Worm (Caenorhabditis elegans) whole organism, L4 larva: ENCODE data around the gene C07E3.10.

ENCODE experiments used
- egl-27 ChIP-seq: sonication (generic microtip); optimal IDR thresholded peaks from 3 replicates; lab custom pipeline; 2017; ENCODE audit warnings: missing biosample characterization, missing genetic modification reagents, missing genetic modification characterization
- lin-39 ChIP-seq: fragments of 150-350 bp; optimal IDR thresholded peaks from 2 replicates; lab custom pipeline; 2014; ENCODE audit warnings: missing biosample characterization, missing genetic modification reagents, missing genetic modification characterization
- nhr-76 ChIP-seq: fragments of 150-350 bp; optimal IDR thresholded peaks from 2 replicates; lab custom pipeline; 2014; ENCODE audit warnings: missing biosample characterization, missing genetic modification characterization
- pqm-1 ChIP-seq: sonication (generic microtip); optimal IDR thresholded peaks from 2 replicates; lab custom pipeline; 2017; ENCODE audit warnings: missing biosample characterization, missing genetic modification characterization
- sdz-12 ChIP-seq: fragments of 200-800 bp; sonication (Bioruptor generic); optimal IDR thresholded peaks from 2 replicates; lab custom pipeline; 2018; ENCODE audit warnings: mild to moderate bottlenecking, missing genetic modification characterization, missing compliant biosample characterization
- zip-2 ChIP-seq: fragments of 150-350 bp; optimal IDR thresholded peaks from 2 replicates; lab custom pipeline; 2014; ENCODE audit warnings: missing biosample characterization, missing genetic modification characterization

- no peak for TF ChIP-seq egl-27 (tag; lab: Kevin White, UChicago)
- no peak for TF ChIP-seq pqm-1 (tag; lab: Kevin White, UChicago)
- no peak for TF ChIP-seq zip-2
- TF ChIP-seq lin-39 (tag; lab: Kevin White, UChicago) = no peak
- TF ChIP-seq sdz-12 (GFP tag; lab: Kevin White, UChicago) = no peak
- TF ChIP-seq nhr-76 (tag; lab: Kevin White, UChicago) = no peak
Observed at ce11 chrII:10351963-10352362, 5.8 kb downstream of the C07E3.10 start, which contains the start of gene C07E3.8.
